Worm (Caenorhabditis elegans): ENCODE measurements around the gene clec-239.
"Not testable (repeated sequence)": the region's sequence is repeated elsewhere in the genome, so short reads cannot be mapped to it uniquely, and the experiment has no call there.

Gene clec-239

DNA sequence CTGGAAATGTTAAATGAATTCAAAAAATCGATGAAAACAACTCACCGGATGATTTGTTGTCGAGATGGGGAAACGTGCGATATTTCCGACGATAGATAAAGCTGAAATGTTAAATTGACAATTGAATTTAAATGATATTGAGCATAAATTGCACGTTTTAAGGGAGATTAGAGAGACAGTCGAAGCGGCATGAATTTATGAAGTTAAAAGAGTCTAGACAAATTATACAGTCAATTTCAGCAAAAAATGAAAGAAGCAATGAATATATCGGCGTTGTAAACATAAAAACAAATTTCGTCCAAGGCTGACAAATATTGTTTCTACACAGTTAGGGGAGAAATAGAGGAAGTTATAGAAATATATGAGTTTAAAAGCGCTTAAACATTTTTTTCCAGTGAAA is 29.0 kb upstream of the clec-239 start, which contains the start of gene Y102A5C.36:
TSS of gene Y102A5C.36 (minus strand) at position 101 of the 400 bp plus-strand sequence.
- no peak for TF ChIP-seq grh-1 (GFP tag; IDR thresholded peaks at IDR 0.05)
- TF ChIP-seq lir-3 (tag; optimal IDR thresholded peaks at IDR 0.05; ENCODE audit: poor library complexity): no peak
- no peak for TF ChIP-seq lsy-2 (tag; optimal IDR thresholded peaks at IDR 0.05)

DNA sequence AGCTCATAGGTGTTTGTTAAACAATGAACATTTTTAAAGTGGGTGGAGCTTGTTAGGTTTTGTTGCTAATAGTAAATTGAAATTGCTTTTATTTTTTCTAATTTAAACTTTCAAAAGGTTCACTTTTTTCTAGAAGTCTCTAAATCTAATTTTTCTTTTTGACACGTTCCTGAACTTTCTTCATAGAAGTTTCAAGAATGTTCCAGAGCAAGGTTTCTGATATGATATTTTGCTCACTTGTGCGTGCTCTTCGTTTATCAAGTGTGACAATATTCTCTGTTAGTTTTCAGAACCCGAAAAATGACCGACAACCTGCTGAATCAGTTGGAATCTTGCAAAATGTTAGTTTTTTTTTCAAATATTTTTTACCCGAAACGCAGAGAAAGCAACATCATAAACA is 17.6 kb upstream of the clec-239 start, which contains the start of gene fbxa-148:
TSS of gene fbxa-148 (plus strand) at position 301 of the 400 bp plus-strand sequence.
- TF ChIP-seq C16A3.4, C04F5.9, ceh-82 (tag; optimal IDR thresholded peaks at IDR 0.05): not testable (repeated sequence)

DNA sequence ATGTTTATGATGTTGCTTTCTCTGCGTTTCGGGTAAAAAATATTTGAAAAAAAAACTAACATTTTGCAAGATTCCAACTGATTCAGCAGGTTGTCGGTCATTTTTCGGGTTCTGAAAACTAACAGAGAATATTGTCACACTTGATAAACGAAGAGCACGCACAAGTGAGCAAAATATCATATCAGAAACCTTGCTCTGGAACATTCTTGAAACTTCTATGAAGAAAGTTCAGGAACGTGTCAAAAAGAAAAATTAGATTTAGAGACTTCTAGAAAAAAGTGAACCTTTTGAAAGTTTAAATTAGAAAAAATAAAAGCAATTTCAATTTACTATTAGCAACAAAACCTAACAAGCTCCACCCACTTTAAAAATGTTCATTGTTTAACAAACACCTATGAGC is 8.3 kb upstream of the clec-239 start, which contains the start of gene fbxa-112:
TSS of gene fbxa-112 (minus strand) at position 101 of the 400 bp plus-strand sequence.
- TF ChIP-seq unc-98 (GFP tag; IDR thresholded peaks at IDR 0.05); xbp-1 (tag; optimal IDR thresholded peaks at IDR 0.05); dsc-1 (tag; optimal IDR thresholded peaks at IDR 0.05): not testable (repeated sequence)

DNA sequence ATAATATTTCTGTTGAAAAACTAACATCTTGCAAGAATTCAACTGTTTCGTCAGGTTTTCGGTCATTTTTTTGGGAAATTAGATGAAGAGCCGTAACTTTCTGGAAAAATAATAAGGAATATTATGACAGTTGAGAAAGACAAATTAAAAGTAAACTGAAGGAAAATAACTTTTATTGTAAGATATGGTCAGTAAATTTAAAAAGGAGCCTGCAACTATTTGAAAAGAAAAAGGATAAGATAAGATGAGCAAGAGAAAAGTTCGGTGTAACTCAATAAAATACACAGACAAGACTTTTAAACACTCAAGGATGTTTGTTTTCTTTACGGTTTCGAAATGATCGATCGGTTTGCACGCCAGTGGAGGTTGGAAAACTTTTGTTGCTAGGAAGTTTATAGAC is 6.7 kb upstream of the clec-239 start, which contains the start of gene fbxa-111:
TSS of gene fbxa-111 (minus strand) at position 101 of the 400 bp plus-strand sequence.
- TF ChIP-seq isw-1 (GFP tag; IDR thresholded peaks at IDR 0.05); ces-1 (GFP tag; optimal IDR thresholded peaks at IDR 0.05); elt-3 (tag; optimal IDR thresholded peaks at IDR 0.05): not testable (repeated sequence)

DNA sequence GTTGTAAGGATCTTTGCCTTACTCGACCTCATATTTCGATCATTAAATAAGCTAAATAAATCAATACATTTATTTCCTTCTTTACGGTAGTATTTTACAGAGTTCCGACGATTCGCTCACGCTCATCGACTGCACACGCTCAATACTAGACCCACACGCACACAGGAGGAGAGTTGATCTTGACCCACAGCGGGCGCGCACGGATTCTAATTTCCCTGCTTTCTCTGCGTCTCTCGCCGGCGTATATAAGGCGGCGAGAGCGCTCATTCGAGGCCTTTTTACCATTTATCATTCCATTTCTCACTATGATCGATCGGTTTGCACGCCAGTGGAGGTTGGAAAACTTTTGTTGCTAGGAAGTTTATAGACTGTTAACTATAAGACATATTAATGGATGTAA is 6.3 kb upstream of the clec-239 start:
- TF ChIP-seq ztf-11 (tag; optimal IDR thresholded peaks at IDR 0.05) (no peak), isw-1 (GFP tag; IDR thresholded peaks at IDR 0.05) (no peak), dsc-1 (tag; optimal IDR thresholded peaks at IDR 0.05) (no peak), F16B12.6 (tag; optimal IDR thresholded peaks at IDR 0.05) (no peak), lin-35 (GFP tag; optimal IDR thresholded peaks at IDR 0.05) (no peak), nhr-85 (tag) (no peak), sox-4 (tag; optimal IDR thresholded peaks at IDR 0.05) (no peak), alr-1 (tag; optimal IDR thresholded peaks at IDR 0.05; ENCODE audit: borderline replicate concordance) (no peak), ets-5 (GFP tag; IDR thresholded peaks at IDR 0.05) (no peak), ceh-88 (GFP tag; IDR thresholded peaks at IDR 0.05) (no peak), pag-3 (tag; optimal IDR thresholded peaks at IDR 0.05; ENCODE audit: borderline replicate concordance, insufficient read depth) (no peak), nhr-76 (tag; optimal IDR thresholded peaks at IDR 0.05) (no peak), lsy-2 (tag; optimal IDR thresholded peaks at IDR 0.05) (no peak), elt-3 (tag; optimal IDR thresholded peaks at IDR 0.05) (no peak), swsn-7 (tag; optimal IDR thresholded peaks at IDR 0.05) (no peak), zag-1 (tag; optimal IDR thresholded peaks at IDR 0.05) (no peak), vab-15 (tag; optimal IDR thresholded peaks at IDR 0.05) (no peak)

DNA sequence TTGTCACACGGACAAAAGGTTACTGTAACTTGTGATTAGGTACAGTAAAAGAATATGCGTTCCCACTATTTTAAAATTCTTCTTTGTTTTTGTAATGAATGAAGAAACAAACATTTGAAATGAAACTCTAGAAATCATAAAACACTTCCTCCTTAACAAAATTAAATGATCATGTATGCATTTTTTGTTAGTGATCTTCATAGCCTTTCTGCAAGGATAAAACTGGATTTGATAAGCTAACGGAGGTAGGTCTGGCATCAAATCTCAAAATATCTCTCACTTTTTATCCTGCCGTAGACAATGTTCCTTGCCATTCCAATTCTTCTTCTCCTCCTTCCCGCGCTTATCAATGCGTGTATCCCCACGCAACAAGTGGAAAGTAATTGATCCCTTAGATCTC is 4.8 kb upstream of the clec-239 start, which contains the start of gene clec-238:
TSS of gene clec-238 (plus strand) at position 301 of the 400 bp plus-strand sequence.
- TF ChIP-seq nhr-47 (tag; optimal IDR thresholded peaks at IDR 0.05) (no peak), skn-1 (tag; optimal IDR thresholded peaks at IDR 0.05) (no peak), xbp-1 (tag; optimal IDR thresholded peaks at IDR 0.05) (no peak), pax-3 (tag; optimal IDR thresholded peaks at IDR 0.05) (no peak), hpl-2 (GFP tag; optimal IDR thresholded peaks at IDR 0.05) (no peak), aha-1 (tag; optimal IDR thresholded peaks at IDR 0.05) (no peak), mab-9 (GFP tag; IDR thresholded peaks at IDR 0.05) (no peak), swsn-7 (tag; optimal IDR thresholded peaks at IDR 0.05) (no peak)
